Worm (Caenorhabditis elegans) whole organism, L3 larva: ENCODE data around the gene mpst-1.

Experiments
- ama-1 ChIP-seq: fragments of 150-350 bp; optimal IDR thresholded peaks from 2 replicates; lab custom pipeline; 2018
- ceh-28 ChIP-seq: fragments of 150-350 bp; optimal IDR thresholded peaks from 2 replicates; lab custom pipeline; 2014; ENCODE audit warnings: missing biosample characterization, missing genetic modification reagents, missing genetic modification characterization
- ceh-82 ChIP-seq: fragments of 150-350 bp; optimal IDR thresholded peaks from 2 replicates; lab custom pipeline; 2014; ENCODE audit warnings: missing biosample characterization, missing genetic modification characterization
- lin-15B ChIP-seq: fragments of 150-350 bp; optimal IDR thresholded peaks from 2 replicates; lab custom pipeline; 2014; ENCODE audit warnings: missing biosample characterization, missing genetic modification characterization
- lin-39 ChIP-seq: fragments of 150-350 bp; optimal IDR thresholded peaks from 2 replicates; lab custom pipeline; 2018; ENCODE audit warnings: missing biosample characterization, missing genetic modification reagents, missing genetic modification characterization
- lsy-12 ChIP-seq: sonication (generic microtip); optimal IDR thresholded peaks from 2 replicates; lab custom pipeline; 2016; ENCODE audit warnings: mild to moderate bottlenecking, missing genetic modification characterization, missing compliant biosample characterization

ce11 chrV:11802508-11802907 lies 24.4 kb downstream of the mpst-1 start:
- TF ChIP-seq ceh-28 (tag; lab: Kevin White, UChicago) = peak; percentile 41
- no peak for TF ChIP-seq lin-15B (tag; lab: Kevin White, UChicago)
- TF ChIP-seq lin-39 (tag; lab: Kevin White, UChicago) = no peak
- no peak for TF ChIP-seq ama-1
- TF ChIP-seq lsy-12 (tag; lab: Kevin White, UChicago) = peak; percentile 65
- no peak for TF ChIP-seq ceh-82 (tag; lab: Kevin White, UChicago)
